Fruit fly (Drosophila melanogaster) whole organism, embryonic: ENCODE measurements around the gene CG1801.

ENCODE experiments used
- B-H2 ChIP-seq: fragments of 200-800 bp; sonication (Bioruptor generic); optimal IDR thresholded peaks from 2 replicates; lab custom pipeline; 2018; ENCODE audit warnings: missing biosample characterization, mild to moderate bottlenecking, missing genetic modification characterization
- Bdp1 ChIP-seq: fragments of 200-800 bp; sonication (Bioruptor generic); optimal IDR thresholded peaks from 3 replicates; lab custom pipeline; 2016; ENCODE audit warnings: missing biosample characterization, missing genetic modification characterization
- CG10366 ChIP-seq: fragments of 200-800 bp; sonication (Bioruptor generic); IDR thresholded peaks from 2 replicates; pipeline ENCODE4 v1.3.6; 2022; ENCODE audit warnings: missing biosample characterization, missing genetic modification characterization
- CG10979 ChIP-seq: fragments of 200-800 bp; sonication (Bioruptor generic); optimal IDR thresholded peaks from 2 replicates; lab custom pipeline; 2018; ENCODE audit warnings: missing biosample characterization, mild to moderate bottlenecking, missing genetic modification characterization, moderate library complexity
- CG11093 ChIP-seq: fragments of 200-800 bp; sonication (Bioruptor generic); IDR thresholded peaks from 3 replicates; pipeline ENCODE4 v1.3.6; 2022; ENCODE audit warnings: missing biosample characterization, missing genetic modification characterization
- CG12104 ChIP-seq: fragments of 200-800 bp; sonication (Bioruptor generic); optimal IDR thresholded peaks from 3 replicates; lab custom pipeline; 2016; ENCODE audit warnings: missing biosample characterization, missing genetic modification characterization
- CG13123 ChIP-seq: fragments of 200-800 bp; sonication (Bioruptor generic); optimal IDR thresholded peaks from 2 replicates; lab custom pipeline; 2016; ENCODE audit warnings: missing biosample characterization, missing genetic modification characterization
- CG14050 ChIP-seq: fragments of 200-800 bp; sonication (Bioruptor generic); IDR thresholded peaks from 3 replicates; pipeline ENCODE4 v1.3.6; 2022; ENCODE audit warnings: missing biosample characterization, missing genetic modification characterization
- CG17829 ChIP-seq: fragments of 200-800 bp; optimal IDR thresholded peaks from 2 replicates; lab custom pipeline; 2019; ENCODE audit warnings: missing biosample characterization, mild to moderate bottlenecking, missing genetic modification characterization, moderate library complexity
- CG32532 ChIP-seq: fragments of 200-800 bp; sonication (Bioruptor generic); IDR thresholded peaks from 2 replicates; pipeline ENCODE4 v1.3.6; 2022; ENCODE audit warnings: missing biosample characterization, missing genetic modification characterization
- CG33557 ChIP-seq: fragments of 200-800 bp; sonication (Bioruptor generic); optimal IDR thresholded peaks from 2 replicates; lab custom pipeline; 2019; ENCODE audit warnings: missing biosample characterization, mild to moderate bottlenecking, missing genetic modification characterization, moderate library complexity
- CG3407 ChIP-seq: fragments of 200-800 bp; sonication (Bioruptor generic); optimal IDR thresholded peaks from 2 replicates; lab custom pipeline; 2018; ENCODE audit warnings: missing biosample characterization, mild to moderate bottlenecking, missing genetic modification characterization
- CG3838 ChIP-seq: fragments of 200-800 bp; sonication (Bioruptor generic); optimal IDR thresholded peaks from 3 replicates; lab custom pipeline; 2016; ENCODE audit warnings: missing biosample characterization, missing genetic modification characterization
- CG4360 ChIP-seq: fragments of 200-800 bp; sonication (Bioruptor generic); IDR thresholded peaks from 2 replicates; pipeline ENCODE4 v1.3.6; 2022; ENCODE audit warnings: missing biosample characterization, missing genetic modification characterization
- CG5180 ChIP-seq: fragments of 200-800 bp; sonication (Bioruptor generic); optimal IDR thresholded peaks from 3 replicates; lab custom pipeline; 2017; ENCODE audit warnings: missing biosample characterization, missing genetic modification characterization, mild to moderate bottlenecking, moderate library complexity, missing genetic modification reagents
- CG5245 ChIP-seq: fragments of 200-800 bp; sonication (Bioruptor generic); optimal IDR thresholded peaks from 3 replicates; lab custom pipeline; 2016; ENCODE audit warnings: missing biosample characterization, missing genetic modification characterization
- CG6765 ChIP-seq: fragments of 200-800 bp; sonication (Bioruptor generic); optimal IDR thresholded peaks from 3 replicates; lab custom pipeline; 2017; ENCODE audit warnings: missing biosample characterization, mild to moderate bottlenecking, missing genetic modification characterization
- CG6813 ChIP-seq: fragments of 200-800 bp; sonication (Bioruptor generic); optimal IDR thresholded peaks from 2 replicates; lab custom pipeline; 2017; ENCODE audit warnings: missing biosample characterization, missing genetic modification characterization, mild to moderate bottlenecking, moderate library complexity, missing genetic modification reagents
- CG7786 ChIP-seq: fragments of 200-800 bp; sonication (Bioruptor generic); optimal IDR thresholded peaks from 2 replicates; lab custom pipeline; 2016; ENCODE audit warnings: missing biosample characterization, missing genetic modification characterization
- CTCF ChIP-seq: fragments of 200-800 bp; sonication (Bioruptor generic); optimal IDR thresholded peaks from 2 replicates; lab custom pipeline; 2017; ENCODE audit warnings: missing biosample characterization, mild to moderate bottlenecking, missing genetic modification characterization, moderate library complexity
- CoRest ChIP-seq: fragments of 200-800 bp; sonication (Bioruptor generic); optimal IDR thresholded peaks from 3 replicates; lab custom pipeline; 2018; ENCODE audit warnings: missing biosample characterization, mild to moderate bottlenecking, missing genetic modification characterization, moderate library complexity
- D ChIP-seq, 2 experiments: fragments of 200-800 bp in 1 of 2; fragments of >200 bp in 1 of 2; sonication (Bioruptor generic) in 1 of 2; optimal IDR thresholded peaks; 2 replicates in 1 of 2; 3 replicates in 1 of 2; lab custom pipeline; 2017; ENCODE audit warnings: mild to moderate bottlenecking in 1 of 2, missing biosample characterization in 1 of 2, missing genetic modification characterization in 1 of 2, missing genetic modification reagents in 1 of 2
- HLH4C ChIP-seq: fragments of 200-800 bp; sonication (Bioruptor generic); IDR thresholded peaks from 3 replicates; pipeline ENCODE4 v1.3.6; 2022; ENCODE audit warnings: missing biosample characterization, missing genetic modification characterization; ENCODE audit not compliant: partially characterized antibody
- Jarid2 ChIP-seq: fragments of 200-800 bp; sonication (Bioruptor generic); optimal IDR thresholded peaks from 3 replicates; lab custom pipeline; 2017; ENCODE audit warnings: mild to moderate bottlenecking, missing biosample characterization, missing genetic modification reagents, missing genetic modification characterization
- MTF-1 ChIP-seq: fragments of 200-800 bp; sonication (Bioruptor generic); optimal IDR thresholded peaks from 2 replicates; lab custom pipeline; 2018; ENCODE audit warnings: missing biosample characterization, mild to moderate bottlenecking, missing genetic modification characterization, borderline replicate concordance
- Meics ChIP-seq: fragments of 200-800 bp; sonication (Bioruptor generic); optimal IDR thresholded peaks from 2 replicates; lab custom pipeline; 2017; ENCODE audit warnings: missing biosample characterization, mild to moderate bottlenecking, missing genetic modification characterization
- NK7.1 ChIP-seq: fragments of 200-800 bp; sonication (Bioruptor generic); optimal IDR thresholded peaks from 3 replicates; lab custom pipeline; 2016; ENCODE audit warnings: missing biosample characterization, missing genetic modification characterization
- NfI ChIP-seq: fragments of 200-800 bp; sonication (Bioruptor generic); optimal IDR thresholded peaks from 3 replicates; lab custom pipeline; 2018; ENCODE audit warnings: missing biosample characterization, mild to moderate bottlenecking, missing genetic modification characterization, moderate library complexity
- Optix ChIP-seq: fragments of 200-800 bp; sonication (Bioruptor generic); IDR thresholded peaks from 3 replicates; pipeline ENCODE4 v1.3.6; 2022; ENCODE audit warnings: missing biosample characterization, missing genetic modification characterization
- Trl ChIP-seq, 3 experiments: fragments of >200 bp in 2 of 3; fragments of 200-800 bp in 1 of 3; sonication (Bioruptor generic) in 1 of 3; optimal IDR thresholded peaks; 2 replicates in 1 of 3; 3 replicates in 2 of 3; lab custom pipeline; 2016 to 2017; ENCODE audit warnings: missing biosample characterization in 1 of 3, missing genetic modification characterization in 1 of 3
- YL-1 ChIP-seq: fragments of 200-800 bp; sonication (Bioruptor generic); optimal IDR thresholded peaks from 3 replicates; lab custom pipeline; 2017; ENCODE audit warnings: missing biosample characterization, mild to moderate bottlenecking, missing genetic modification characterization
- esg ChIP-seq: fragments of 200-800 bp; sonication (Bioruptor generic); conservative IDR thresholded peaks from 2 replicates; pipeline ENCODE4 v1.3.6; 2022; ENCODE audit warnings: missing biosample characterization, missing genetic modification characterization
- ewg ChIP-seq: fragments of 200-800 bp; sonication (Bioruptor generic); optimal IDR thresholded peaks from 3 replicates; lab custom pipeline; 2017; ENCODE audit warnings: mild to moderate bottlenecking, missing biosample characterization, missing genetic modification reagents, missing genetic modification characterization
- gem ChIP-seq: fragments of 200-800 bp; sonication (Bioruptor generic); optimal IDR thresholded peaks from 2 replicates; lab custom pipeline; 2019; ENCODE audit warnings: missing biosample characterization, mild to moderate bottlenecking, missing genetic modification characterization, moderate library complexity
- her ChIP-seq: fragments of 200-800 bp; sonication (Bioruptor generic); optimal IDR thresholded peaks from 2 replicates; lab custom pipeline; 2016; ENCODE audit warnings: missing biosample characterization, missing genetic modification characterization
- lmd ChIP-seq: fragments of 200-800 bp; sonication (Bioruptor generic); IDR thresholded peaks from 2 replicates; pipeline ENCODE4 v1.3.6; 2022; ENCODE audit warnings: missing biosample characterization, missing genetic modification characterization
- lola ChIP-seq, 3 experiments: fragments of >200 bp in 2 of 3; fragments of 200-800 bp in 1 of 3; sonication (Bioruptor generic) in 1 of 3; optimal IDR thresholded peaks; 2 replicates each; lab custom pipeline; 2017 to 2019; ENCODE audit warnings: missing biosample characterization in 3 of 3, missing genetic modification characterization in 3 of 3, mild to moderate bottlenecking in 1 of 3, moderate library complexity in 1 of 3
- lov ChIP-seq, 2 experiments: fragments of 200-800 bp in 1 of 2; fragments of >200 bp in 1 of 2; sonication (Bioruptor generic) in 1 of 2; IDR thresholded peaks in 1 of 2; optimal IDR thresholded peaks in 1 of 2; 2 replicates in 1 of 2; 3 replicates in 1 of 2; pipeline versions ENCODE4 v1.3.6 to Lab custom; 2017 to 2022; ENCODE audit warnings: missing biosample characterization in 1 of 2, missing genetic modification characterization in 1 of 2
- nau ChIP-seq: fragments of 200-800 bp; sonication (Bioruptor generic); optimal IDR thresholded peaks from 3 replicates; lab custom pipeline; 2017; ENCODE audit warnings: missing biosample characterization, mild to moderate bottlenecking, missing genetic modification characterization, missing genetic modification reagents
- nerfin-1 ChIP-seq: fragments of 200-800 bp; sonication (Bioruptor generic); optimal IDR thresholded peaks from 3 replicates; lab custom pipeline; 2019; ENCODE audit warnings: missing biosample characterization, mild to moderate bottlenecking, missing genetic modification characterization, moderate library complexity
- otp ChIP-seq: fragments of 200-800 bp; sonication (Bioruptor generic); IDR thresholded peaks from 3 replicates; pipeline ENCODE4, ENCODE4 v1.3.6; 2022; ENCODE audit warnings: missing biosample characterization, missing genetic modification characterization
- rib ChIP-seq: fragments of 200-800 bp; sonication (Bioruptor generic); IDR thresholded peaks from 2 replicates; pipeline ENCODE4 v1.3.6; 2022; ENCODE audit warnings: missing biosample characterization, missing genetic modification characterization
- schlank ChIP-seq: fragments of 200-800 bp; sonication (Bioruptor generic); optimal IDR thresholded peaks from 2 replicates; lab custom pipeline; 2018; ENCODE audit warnings: missing biosample characterization, mild to moderate bottlenecking, missing genetic modification characterization
- sim ChIP-seq: fragments of 200-800 bp; sonication (Bioruptor generic); IDR thresholded peaks from 2 replicates; pipeline ENCODE4 v1.3.6; 2022; ENCODE audit warnings: missing biosample characterization, missing genetic modification characterization
- sisA ChIP-seq: fragments of 200-800 bp; sonication (Bioruptor generic); IDR thresholded peaks from 2 replicates; pipeline ENCODE4 v1.3.6; 2022; ENCODE audit warnings: missing biosample characterization, missing genetic modification characterization
- slou ChIP-seq: fragments of 200-800 bp; sonication (Bioruptor generic); optimal IDR thresholded peaks from 3 replicates; lab custom pipeline; 2016; ENCODE audit warnings: missing biosample characterization, missing genetic modification characterization
- ttk ChIP-seq: fragments of 200-800 bp; sonication (Bioruptor generic); IDR thresholded peaks from 2 replicates; pipeline ENCODE4 v2.1.2; 2022; ENCODE audit warnings: missing biosample characterization, missing genetic modification characterization
- zfh2 ChIP-seq: fragments of 200-800 bp; sonication (Bioruptor generic); optimal IDR thresholded peaks from 2 replicates; lab custom pipeline; 2016; ENCODE audit warnings: missing biosample characterization, missing genetic modification characterization

CG1801 gene

DNA sequence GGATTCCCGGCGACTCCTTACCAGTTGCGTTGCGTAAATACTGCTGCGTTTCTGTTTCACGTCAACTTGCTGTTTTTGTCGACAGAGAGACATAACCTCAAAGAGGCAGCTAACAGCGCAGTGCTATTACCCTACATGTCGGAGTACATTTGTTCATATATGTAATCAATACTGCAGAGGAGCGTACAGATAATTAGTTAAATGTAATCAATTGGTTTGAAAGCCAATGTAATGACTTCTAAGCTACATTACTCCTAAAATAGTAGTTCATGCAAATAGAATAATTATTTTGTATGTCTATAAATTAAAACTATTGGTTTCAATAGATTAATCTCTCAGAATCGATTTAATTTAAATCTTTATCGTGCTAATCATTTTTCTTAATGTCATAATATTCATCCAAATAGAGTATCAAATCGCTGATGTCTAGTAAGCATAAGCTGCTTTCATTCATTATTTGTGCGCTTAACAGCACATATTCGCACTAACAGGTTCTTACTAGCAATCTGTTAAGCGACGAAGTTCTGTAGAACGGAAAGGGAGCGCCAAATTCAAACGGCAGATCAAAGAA lies 2.0 kb upstream of the CG1801 start, which contains the start of the genes SLIRP1 and anox (continued):
- TF ChIP-seq Jarid2 (GFP tag; lab: Kevin White, UChicago) (peak; percentile 44), nau (GFP tag; lab: Kevin White, UChicago) (peak; percentile 77), Meics (GFP tag; lab: Kevin White, UChicago) (peak; percentile 91), CG10979 (tag; lab: Kevin White, UChicago) (peak; percentile 89), lola (GFP tag; optimal IDR thresholded peaks at IDR 0.05; lab: Kevin White, UChicago) (peak in 1 of 3 experiments; percentile 92), CG14050 (GFP tag; lab: Robert Waterston, UW) (peak; percentile 60; the same call in 2 of the 3 replicates), MTF-1 (no peak), CoRest (peak; percentile 96), esg (GFP tag; lab: Robert Waterston, UW) (peak; percentile 84), rib (GFP tag; lab: Robert Waterston, UW) (0 out of 2 replicates have a peak, but pooled peaks have one; percentile 33), nerfin-1 (tag; lab: Kevin White, UChicago) (peak; percentile 82), NfI (peak; percentile 85), HLH4C (no peak), CG7786 (GFP tag; lab: Kevin White, UChicago) (peak; percentile 79), CG6765 (GFP tag; lab: Kevin White, UChicago) (peak; percentile 72), Bdp1 (GFP tag; lab: Kevin White, UChicago) (peak; percentile 56), Trl (optimal IDR thresholded peaks at IDR 0.05; lab: Kevin White, UChicago) (no peak), Trl (GFP tag; optimal IDR thresholded peaks at IDR 0.05; lab: Kevin White, UChicago) (peak; percentile 68), CG10366 (GFP tag; lab: Robert Waterston, UW) (peak; percentile 77), NK7.1 (GFP tag; lab: Kevin White, UChicago) (peak; percentile 50), D (optimal IDR thresholded peaks at IDR 0.05; lab: Kevin White, UChicago) (no peak), D (GFP tag; optimal IDR thresholded peaks at IDR 0.05; lab: Kevin White, UChicago) (peak; percentile 85), CG12104 (GFP tag; lab: Kevin White, UChicago) (peak; percentile 81), ewg (GFP tag; lab: Kevin White, UChicago) (peak; percentile 75), CG17829 (tag; lab: Kevin White, UChicago) (peak; percentile 87), YL-1 (GFP tag; lab: Kevin White, UChicago) (peak; percentile 52), sisA (peak; percentile 74), CG3407 (peak; percentile 73), gem (tag; lab: Kevin White, UChicago) (peak; percentile 95), lmd (GFP tag; lab: Robert Waterston, UW) (peak; percentile 88), her (peak; percentile 64), CG5180 (GFP tag; lab: Kevin White, UChicago) (peak; percentile 63), CG3838 (GFP tag; lab: Kevin White, UChicago) (peak; percentile 49), CG6813 (GFP tag; lab: Kevin White, UChicago) (peak; percentile 70), schlank (tag; lab: Kevin White, UChicago) (peak; percentile 67), ttk (peak; percentile 56; the same call in 1 of the 2 replicates), slou (peak; percentile 79), otp (no peak), CG11093 (peak; percentile 67), CTCF (peak; percentile 36), sim (no peak), CG33557 (GFP tag; lab: Kevin White, UChicago) (peak; percentile 78), lov (optimal IDR thresholded peaks at IDR 0.05; lab: Kevin White, UChicago) (no peak), lov (GFP tag; IDR thresholded peaks at IDR 0.05; lab: Robert Waterston, UW) (no peak), CG32532 (GFP tag; lab: Robert Waterston, UW) (peak; percentile 85), CG4360 (no peak), zfh2 (GFP tag; lab: Kevin White, UChicago) (peak; percentile 75), CG13123 (GFP tag; lab: Kevin White, UChicago) (peak; percentile 35), CG5245 (peak; percentile 69), B-H2 (GFP tag; lab: Kevin White, UChicago) (peak; percentile 61), Optix (GFP tag; lab: Robert Waterston, UW) (no peak)
